Worm (Caenorhabditis elegans) whole organism, mixed stage, embryonic: ENCODE results near the gene btb-14.

Source experiments
- bed-3 ChIP-seq: fragments of 200-800 bp; sonication (Bioruptor generic); optimal IDR thresholded peaks from 3 replicates; lab custom pipeline; 2018; ENCODE audit warnings: mild to moderate bottlenecking, missing genetic modification characterization, moderate library complexity, missing compliant biosample characterization
- lin-13 ChIP-seq: fragments of 150-350 bp; optimal IDR thresholded peaks from 2 replicates; lab custom pipeline; 2014; ENCODE audit warnings: missing biosample characterization, missing genetic modification characterization
- lsy-2 ChIP-seq: fragments of 150-350 bp; optimal IDR thresholded peaks from 2 replicates; lab custom pipeline; 2014; ENCODE audit warnings: missing biosample characterization, missing genetic modification characterization
- mab-5 ChIP-seq: fragments of 150-350 bp; optimal IDR thresholded peaks from 2 replicates; lab custom pipeline; 2014; ENCODE audit warnings: missing biosample characterization, missing genetic modification characterization
- mep-1 ChIP-seq: fragments of 150-350 bp; optimal IDR thresholded peaks from 2 replicates; lab custom pipeline; 2017; ENCODE audit warnings: missing biosample characterization, missing genetic modification reagents, missing genetic modification characterization, inconsistent platforms
- nhr-12 ChIP-seq: fragments of 150-350 bp; optimal IDR thresholded peaks from 2 replicates; lab custom pipeline; 2014; ENCODE audit warnings: missing biosample characterization, missing genetic modification characterization
- nhr-28 ChIP-seq: fragments of 150-350 bp; optimal IDR thresholded peaks from 2 replicates; lab custom pipeline; 2014; ENCODE audit warnings: missing biosample characterization, missing genetic modification characterization
- nhr-76 ChIP-seq: sonication (generic microtip); optimal IDR thresholded peaks from 2 replicates; lab custom pipeline; 2017; ENCODE audit warnings: missing biosample characterization, missing genetic modification characterization
- pha-4 ChIP-seq: fragments of 150-350 bp; optimal IDR thresholded peaks from 2 replicates; lab custom pipeline; 2018; ENCODE audit warnings: missing biosample characterization, missing genetic modification reagents, missing genetic modification characterization
- snpc-4 ChIP-seq: fragments of 150-350 bp; optimal IDR thresholded peaks from 2 replicates; lab custom pipeline; 2014; ENCODE audit warnings: missing biosample characterization, missing genetic modification characterization
- sptf-1 ChIP-seq: sonication (generic microtip); optimal IDR thresholded peaks from 2 replicates; lab custom pipeline; 2017; ENCODE audit warnings: mild to moderate bottlenecking, missing genetic modification characterization, moderate library complexity, missing compliant biosample characterization
- unc-62 ChIP-seq: fragments of 150-350 bp; optimal IDR thresholded peaks from 2 replicates; lab custom pipeline; 2014; ENCODE audit warnings: missing biosample characterization, missing genetic modification reagents, missing genetic modification characterization
- ztf-11 ChIP-seq: fragments of 150-350 bp; optimal IDR thresholded peaks from 2 replicates; lab custom pipeline; 2014; ENCODE audit warnings: missing biosample characterization, missing genetic modification characterization

DNA sequence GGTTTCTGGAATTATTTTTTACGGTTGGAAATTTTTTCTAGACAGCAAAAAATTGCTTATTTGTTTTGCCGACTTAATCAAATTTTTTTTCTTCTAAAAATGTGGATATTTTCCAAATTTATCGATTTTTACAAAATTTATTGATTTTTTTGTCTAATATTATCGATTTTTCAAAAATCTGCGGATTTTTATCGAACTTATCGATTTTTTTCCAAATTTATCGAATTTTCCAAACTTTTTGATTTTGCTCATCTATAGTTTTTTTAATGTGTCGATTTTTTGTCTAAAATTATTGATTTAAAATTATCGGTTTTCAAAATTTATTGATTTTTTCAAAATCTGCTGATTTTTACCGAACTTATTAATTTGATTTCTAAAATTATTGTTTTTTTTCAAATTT is 10.9 kb downstream of the btb-14 start:
- no peak for TF ChIP-seq lin-13 (tag; lab: Kevin White, UChicago)
- no peak for TF ChIP-seq unc-62
- TF ChIP-seq mep-1 (tag; lab: Kevin White, UChicago): no peak
- TF ChIP-seq nhr-28: no peak
- no peak for TF ChIP-seq snpc-4
- no peak for TF ChIP-seq nhr-76 (tag; lab: Kevin White, UChicago)
- TF ChIP-seq mab-5 (tag; lab: Kevin White, UChicago): no peak
- TF ChIP-seq lsy-2 (tag; lab: Kevin White, UChicago): no peak
- TF ChIP-seq sptf-1 (tag; lab: Kevin White, UChicago): no peak
- TF ChIP-seq nhr-12 (tag; lab: Kevin White, UChicago): no peak
- no peak for TF ChIP-seq ztf-11 (tag; lab: Kevin White, UChicago)
- TF ChIP-seq bed-3: no peak
- no peak for TF ChIP-seq pha-4
